Fruit fly (Drosophila melanogaster) whole organism, embryonic: ENCODE data around the gene CG10274.

ENCODE experiments used
- CG1024 ChIP-seq: fragments of 200-800 bp; sonication (Bioruptor generic); IDR thresholded peaks from 2 replicates; pipeline ENCODE4 v1.3.6; 2022; ENCODE audit warnings: missing biosample characterization, missing genetic modification characterization
- CG10274 ChIP-seq: fragments of 200-800 bp; sonication (Bioruptor generic); optimal IDR thresholded peaks from 3 replicates; lab custom pipeline; 2017; ENCODE audit warnings: missing biosample characterization, mild to moderate bottlenecking, missing genetic modification characterization
- CG10366 ChIP-seq: fragments of 200-800 bp; sonication (Bioruptor generic); IDR thresholded peaks from 2 replicates; pipeline ENCODE4 v1.3.6; 2022; ENCODE audit warnings: missing biosample characterization, missing genetic modification characterization
- CG11560 ChIP-seq: fragments of 200-800 bp; sonication (Bioruptor generic); IDR thresholded peaks from 3 replicates; pipeline ENCODE4 v1.3.6; 2022; ENCODE audit warnings: missing biosample characterization, missing genetic modification characterization
- CG11696 ChIP-seq: fragments of 200-800 bp; sonication (Bioruptor generic); IDR thresholded peaks from 2 replicates; pipeline ENCODE4 v1.3.6; 2022; ENCODE audit warnings: missing biosample characterization, missing genetic modification characterization
- CG13894 ChIP-seq: fragments of 200-800 bp; sonication (Bioruptor generic); optimal IDR thresholded peaks from 3 replicates; lab custom pipeline; 2018; ENCODE audit warnings: missing biosample characterization, mild to moderate bottlenecking, missing genetic modification characterization, moderate library complexity
- CG15479 ChIP-seq: fragments of 200-800 bp; sonication (Bioruptor generic); optimal IDR thresholded peaks from 3 replicates; lab custom pipeline; 2019; ENCODE audit warnings: missing biosample characterization, mild to moderate bottlenecking, missing genetic modification characterization, moderate library complexity
- CG16813 ChIP-seq: fragments of 200-800 bp; sonication (Bioruptor generic); IDR thresholded peaks from 3 replicates; pipeline ENCODE4 v1.3.6; 2022; ENCODE audit warnings: missing biosample characterization, missing genetic modification characterization; ENCODE audit not compliant: partially characterized antibody
- CG1792 ChIP-seq: fragments of 200-800 bp; sonication (Bioruptor generic); optimal IDR thresholded peaks from 2 replicates; lab custom pipeline; 2016; ENCODE audit warnings: missing biosample characterization, missing genetic modification characterization
- CG18764 ChIP-seq: fragments of 200-800 bp; sonication (Bioruptor generic); optimal IDR thresholded peaks from 3 replicates; lab custom pipeline; 2016; ENCODE audit warnings: missing biosample characterization, missing genetic modification characterization
- CG2116 ChIP-seq: fragments of 200-800 bp; sonication (Bioruptor generic); optimal IDR thresholded peaks from 3 replicates; lab custom pipeline; 2018; ENCODE audit warnings: missing biosample characterization, mild to moderate bottlenecking, missing genetic modification characterization
- CG6813 ChIP-seq: fragments of 200-800 bp; sonication (Bioruptor generic); optimal IDR thresholded peaks from 2 replicates; lab custom pipeline; 2017; ENCODE audit warnings: missing biosample characterization, missing genetic modification characterization, mild to moderate bottlenecking, moderate library complexity, missing genetic modification reagents
- CG6854 ChIP-seq: fragments of 200-800 bp; sonication (Bioruptor generic); optimal IDR thresholded peaks from 3 replicates; lab custom pipeline; 2017; ENCODE audit warnings: missing biosample characterization, mild to moderate bottlenecking, missing genetic modification characterization
- CG8290 ChIP-seq, 3 experiments: fragments of 200-800 bp; sonication (Bioruptor generic); optimal IDR thresholded peaks; 2 replicates each; lab custom pipeline; 2016 to 2019; ENCODE audit warnings: missing biosample characterization in 3 of 3, missing genetic modification characterization in 3 of 3, mild to moderate bottlenecking in 2 of 3, moderate library complexity in 1 of 3
- CG8359 ChIP-seq: fragments of 200-800 bp; sonication (Bioruptor generic); optimal IDR thresholded peaks from 2 replicates; lab custom pipeline; 2017; ENCODE audit warnings: missing biosample characterization, mild to moderate bottlenecking, missing genetic modification characterization, borderline replicate concordance
- CoRest ChIP-seq: fragments of 200-800 bp; sonication (Bioruptor generic); optimal IDR thresholded peaks from 3 replicates; lab custom pipeline; 2018; ENCODE audit warnings: missing biosample characterization, mild to moderate bottlenecking, missing genetic modification characterization, moderate library complexity
- HLH3B ChIP-seq: fragments of 200-800 bp; sonication (Bioruptor generic); IDR thresholded peaks from 2 replicates; pipeline ENCODE4 v1.3.6; 2022; ENCODE audit warnings: missing biosample characterization, missing genetic modification characterization
- HLHmδ ChIP-seq: fragments of 200-800 bp; sonication (Bioruptor generic); optimal IDR thresholded peaks from 2 replicates; lab custom pipeline; 2018; ENCODE audit warnings: missing biosample characterization, mild to moderate bottlenecking, missing genetic modification characterization, moderate library complexity
- Kr ChIP-seq: fragments of 200-800 bp; sonication (Bioruptor generic); optimal IDR thresholded peaks from 2 replicates; lab custom pipeline; 2017; ENCODE audit warnings: missing biosample characterization, mild to moderate bottlenecking, missing genetic modification characterization
- NK7.1 ChIP-seq: fragments of 200-800 bp; sonication (Bioruptor generic); optimal IDR thresholded peaks from 3 replicates; lab custom pipeline; 2016; ENCODE audit warnings: missing biosample characterization, missing genetic modification characterization
- PHDP ChIP-seq: fragments of 200-800 bp; sonication (Bioruptor generic); optimal IDR thresholded peaks from 3 replicates; lab custom pipeline; 2018; ENCODE audit warnings: missing biosample characterization, mild to moderate bottlenecking, missing genetic modification characterization, moderate library complexity
- Pdp1 ChIP-seq, 2 experiments: fragments of 200-800 bp; sonication (Bioruptor generic); optimal IDR thresholded peaks; 3 replicates each; lab custom pipeline; 2016; ENCODE audit warnings: missing biosample characterization in 2 of 2, missing genetic modification characterization in 2 of 2, mild to moderate bottlenecking in 1 of 2, moderate library complexity in 1 of 2
- Ptx1 ChIP-seq: fragments of 200-800 bp; sonication (Bioruptor generic); IDR thresholded peaks from 2 replicates; pipeline ENCODE4 v1.3.6; 2022; ENCODE audit warnings: missing biosample characterization, missing genetic modification characterization
- Rx ChIP-seq: fragments of 200-800 bp; sonication (Bioruptor generic); IDR thresholded peaks from 2 replicates; pipeline ENCODE4 v1.3.6; 2022; ENCODE audit warnings: missing biosample characterization, missing genetic modification characterization
- Xrp1 ChIP-seq: fragments of 200-800 bp; sonication (Bioruptor generic); IDR thresholded peaks from 2 replicates; pipeline ENCODE4 v1.3.6; 2022; ENCODE audit warnings: missing biosample characterization, missing genetic modification characterization
- ato ChIP-seq: fragments of 200-800 bp; sonication (Bioruptor generic); IDR thresholded peaks from 2 replicates; pipeline ENCODE4 v1.3.6; 2022; ENCODE audit warnings: missing biosample characterization, missing genetic modification characterization; ENCODE audit not compliant: partially characterized antibody
- bab2 ChIP-seq: fragments of 200-800 bp; sonication (Bioruptor generic); optimal IDR thresholded peaks from 2 replicates; lab custom pipeline; 2016; ENCODE audit warnings: missing biosample characterization, missing genetic modification characterization
- cad ChIP-seq: fragments of >200 bp; optimal IDR thresholded peaks from 2 replicates; lab custom pipeline; 2017; ENCODE audit warnings: missing biosample characterization, missing genetic modification characterization
- cg ChIP-seq: fragments of 200-800 bp; sonication (Bioruptor generic); optimal IDR thresholded peaks from 3 replicates; lab custom pipeline; 2019; ENCODE audit warnings: missing biosample characterization, mild to moderate bottlenecking, missing genetic modification characterization, moderate library complexity
- chinmo ChIP-seq: fragments of 200-800 bp; sonication (Bioruptor generic); IDR thresholded peaks from 4 replicates; pipeline ENCODE4 v1.3.6; 2022; ENCODE audit warnings: missing biosample characterization, missing genetic modification characterization; ENCODE audit not compliant: partially characterized antibody
- dm ChIP-seq: fragments of 200-800 bp; sonication (Bioruptor generic); optimal IDR thresholded peaks from 3 replicates; lab custom pipeline; 2016; ENCODE audit warnings: missing biosample characterization, missing genetic modification characterization
- fd64A ChIP-seq: fragments of 200-800 bp; sonication (Bioruptor generic); optimal IDR thresholded peaks from 3 replicates; lab custom pipeline; 2018; ENCODE audit warnings: missing biosample characterization, mild to moderate bottlenecking, missing genetic modification characterization
- jumu ChIP-seq: fragments of 200-800 bp; sonication (Bioruptor generic); optimal IDR thresholded peaks from 3 replicates; lab custom pipeline; 2016; ENCODE audit warnings: missing biosample characterization, missing genetic modification characterization
- nom ChIP-seq: fragments of 200-800 bp; sonication (Bioruptor generic); optimal IDR thresholded peaks from 2 replicates; lab custom pipeline; 2017; ENCODE audit warnings: missing biosample characterization, missing genetic modification characterization, mild to moderate bottlenecking, moderate library complexity, missing genetic modification reagents
- otp ChIP-seq: fragments of 200-800 bp; sonication (Bioruptor generic); IDR thresholded peaks from 3 replicates; pipeline ENCODE4, ENCODE4 v1.3.6; 2022; ENCODE audit warnings: missing biosample characterization, missing genetic modification characterization
- pfk ChIP-seq: fragments of 200-800 bp; sonication (Bioruptor generic); optimal IDR thresholded peaks from 2 replicates; lab custom pipeline; 2018; ENCODE audit warnings: missing biosample characterization, mild to moderate bottlenecking, missing genetic modification characterization, moderate library complexity
- ranshi ChIP-seq: fragments of 200-800 bp; sonication (Bioruptor generic); IDR thresholded peaks from 2 replicates; pipeline ENCODE4 v1.3.6; 2022; ENCODE audit warnings: missing biosample characterization, missing genetic modification characterization
- slou ChIP-seq: fragments of 200-800 bp; sonication (Bioruptor generic); optimal IDR thresholded peaks from 3 replicates; lab custom pipeline; 2016; ENCODE audit warnings: missing biosample characterization, missing genetic modification characterization
- sqz ChIP-seq: fragments of 200-800 bp; sonication (Bioruptor generic); optimal IDR thresholded peaks from 3 replicates; lab custom pipeline; 2018; ENCODE audit warnings: missing biosample characterization, mild to moderate bottlenecking, missing genetic modification characterization
- tgo ChIP-seq: fragments of 200-800 bp; sonication (Bioruptor generic); IDR thresholded peaks from 3 replicates; pipeline ENCODE4 v1.3.6; 2022; ENCODE audit warnings: missing biosample characterization, missing genetic modification characterization
- trem ChIP-seq: fragments of 200-800 bp; optimal IDR thresholded peaks from 3 replicates; lab custom pipeline; 2019; ENCODE audit warnings: missing biosample characterization, mild to moderate bottlenecking, missing genetic modification characterization, moderate library complexity
- tup ChIP-seq: fragments of 200-800 bp; sonication (Bioruptor generic); optimal IDR thresholded peaks from 2 replicates; lab custom pipeline; 2016; ENCODE audit warnings: missing biosample characterization, mild to moderate bottlenecking, missing genetic modification characterization, moderate library complexity
- wdn ChIP-seq: fragments of 200-800 bp; sonication (Bioruptor generic); IDR thresholded peaks from 2 replicates; pipeline ENCODE4 v1.3.6; 2022; ENCODE audit warnings: missing biosample characterization, missing genetic modification characterization

Gene CG10274

dm6 chr3L:6215976-6216786 lies 34.6 kb upstream of the CG10274 start (continued):
- TF ChIP-seq CoRest (no peak), PHDP (tag; lab: Kevin White, UChicago) (no peak), CG6813 (GFP tag; lab: Kevin White, UChicago) (peak; percentile 80), CG11696 (GFP tag; lab: Robert Waterston, UW) (no peak), pfk (GFP tag; lab: Kevin White, UChicago) (peak; percentile 67), CG10366 (no peak), chinmo (GFP tag; lab: Robert Waterston, UW) (0 out of 4 replicates have a peak, but pooled peaks have one; percentile 59), cad (no peak), trem (tag; lab: Kevin White, UChicago) (peak; percentile 28), Xrp1 (GFP tag; lab: Robert Waterston, UW) (peak; percentile 57), nom (GFP tag; lab: Kevin White, UChicago) (no peak), tgo (GFP tag; lab: Robert Waterston, UW) (no peak), CG15479 (peak; percentile 66), CG18764 (GFP tag; lab: Kevin White, UChicago) (peak; percentile 30), CG6854 (no peak), slou (GFP tag; lab: Kevin White, UChicago) (no peak), CG8290 (GFP tag; optimal IDR thresholded peaks at IDR 0.05; lab: Kevin White, UChicago) (no peak), CG8290 (tag; optimal IDR thresholded peaks at IDR 0.05; lab: Kevin White, UChicago) (peak in 1 of 2 experiments; percentile 4), jumu (GFP tag; lab: Kevin White, UChicago) (no peak), Ptx1 (GFP tag; lab: Robert Waterston, UW) (no peak), bab2 (GFP tag; lab: Kevin White, UChicago) (no peak), HLHmδ (GFP tag; lab: Kevin White, UChicago) (peak; percentile 22), CG16813 (GFP tag; lab: Robert Waterston, UW) (no peak), sqz (GFP tag; lab: Kevin White, UChicago) (no peak), ato (GFP tag; lab: Robert Waterston, UW) (no peak), tup (no peak), Pdp1 (GFP tag; optimal IDR thresholded peaks at IDR 0.05; lab: Kevin White, UChicago) (no peak), CG11560 (tag; lab: Robert Waterston, UW) (no peak), wdn (GFP tag; lab: Robert Waterston, UW) (no peak), otp (GFP tag; lab: Robert Waterston, UW) (0 out of 3 replicates have a peak, but pooled peaks have one; percentile 31), CG13894 (tag; lab: Kevin White, UChicago) (no peak), cg (GFP tag; lab: Kevin White, UChicago) (peak; percentile 43), ranshi (no peak), dm (GFP tag; lab: Kevin White, UChicago) (peak; percentile 0), fd64A (GFP tag; lab: Kevin White, UChicago) (peak; percentile 81), CG10274 (GFP tag; lab: Kevin White, UChicago) (peak; percentile 13)
- TF ChIP-seq, all 482 proteins: peak for 89

DNA sequence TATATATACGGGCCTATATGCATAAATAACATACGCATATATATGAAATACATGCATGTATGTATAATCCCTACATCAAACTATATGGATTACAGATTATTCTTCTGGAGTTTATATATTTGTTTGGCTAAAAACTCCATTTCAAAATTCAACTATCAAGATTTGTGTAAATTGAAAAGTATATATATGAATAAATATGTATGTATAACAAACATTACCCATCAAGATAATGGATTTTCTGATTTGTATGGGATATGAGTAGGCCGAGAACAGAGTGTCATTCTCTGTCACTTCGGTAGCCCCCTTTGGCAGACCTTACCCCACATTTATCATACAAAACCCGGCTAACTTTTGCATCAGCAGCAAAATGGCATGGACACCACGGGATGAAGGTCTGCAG lies 18.5 kb upstream of the CG10274 start, which contains the start of gene CG8219:
Gene CG8219 (plus strand): TSS at position 301 of the 400 bp plus-strand sequence.
- TF ChIP-seq Rx (GFP tag; lab: Robert Waterston, UW) (no peak), CG1024 (GFP tag; lab: Robert Waterston, UW) (no peak), Kr (GFP tag; lab: Kevin White, UChicago) (no peak), CG2116 (GFP tag; lab: Kevin White, UChicago) (no peak), ranshi (no peak), NK7.1 (GFP tag; lab: Kevin White, UChicago) (no peak), CG8359 (no peak), CG1792 (GFP tag; lab: Kevin White, UChicago) (no peak), HLH3B (GFP tag; lab: Robert Waterston, UW) (no peak)
